Worm (Caenorhabditis elegans): ENCODE results near the gene ntl-3.

Gene ntl-3

ce11 chrIII:11817865-11818264, 28.4 kb downstream of the ntl-3 start:
- no peak for TF ChIP-seq hmg-20 (GFP tag; IDR thresholded peaks at IDR 0.05)
- TF ChIP-seq mcd-1 (GFP tag; IDR thresholded peaks at IDR 0.05), result no peak
- 0 out of 2 replicates have a peak, but pooled peaks have one; percentile 7 for TF ChIP-seq madf-6 (GFP tag; IDR thresholded peaks at IDR 0.05)
- no peak for TF ChIP-seq bed-2 (GFP tag; IDR thresholded peaks at IDR 0.05)
- no peak for TF ChIP-seq B0019.2 (GFP tag; conservative IDR thresholded peaks at IDR 0.05)
- TF ChIP-seq efl-1 (GFP tag; optimal IDR thresholded peaks at IDR 0.05), result no peak
- TF ChIP-seq snpc-1.3 (tag; optimal IDR thresholded peaks at IDR 0.05; ENCODE audit: insufficient read depth), result no peak
- no peak for TF ChIP-seq ets-4 (GFP tag; optimal IDR thresholded peaks at IDR 0.05)
- no peak for TF ChIP-seq F49E8.2 (tag; optimal IDR thresholded peaks at IDR 0.05; ENCODE audit: insufficient read depth)
- no peak for TF ChIP-seq sea-2 (GFP tag; IDR thresholded peaks at IDR 0.05)
- no peak for TF ChIP-seq gei-17 (GFP tag; optimal IDR thresholded peaks at IDR 0.05)
- TF ChIP-seq snpc-4 (GFP tag; optimal IDR thresholded peaks at IDR 0.05), result peak; percentile 26
- peak in 2 of 4 experiments; percentile 80 for TF ChIP-seq snpc-4 (tag; optimal IDR thresholded peaks at IDR 0.05)
- TF ChIP-seq unc-62 (GFP tag; optimal IDR thresholded peaks at IDR 0.05), result no peak
- TF ChIP-seq K11D2.4 (GFP tag; IDR thresholded peaks at IDR 0.05), result no peak
- TF ChIP-seq ztf-25 (GFP tag; IDR thresholded peaks at IDR 0.05), result no peak
- peak; percentile 36; the same call in 1 of the 2 replicates for TF ChIP-seq hmg-1.2 (GFP tag; IDR thresholded peaks at IDR 0.05)
- peak; percentile 49 for TF ChIP-seq snpc-1.1 (tag; optimal IDR thresholded peaks at IDR 0.05; ENCODE audit: insufficient read depth)
- TF ChIP-seq lin-54 (GFP tag; optimal IDR thresholded peaks at IDR 0.05), result no peak
- no peak for TF ChIP-seq lag-1 (GFP tag; IDR thresholded peaks at IDR 0.05)
- no peak for TF ChIP-seq F57C9.4 (tag; optimal IDR thresholded peaks at IDR 0.05)
- TF ChIP-seq tlf-1 (GFP tag; optimal IDR thresholded peaks at IDR 0.05), result no peak
- TF ChIP-seq unc-130 (GFP tag; optimal IDR thresholded peaks at IDR 0.05), result no peak
- no peak for TF ChIP-seq hlh-26 (GFP tag; conservative IDR thresholded peaks at IDR 0.05)

ce11 chrIII:11816523-11817003, 29.7 kb downstream of the ntl-3 start, which contains the start of gene C18D11.1:
Gene C18D11.1, plus strand, starts transcription at chrIII:11816573.
- TF ChIP-seq ZK185.1 (tag; optimal IDR thresholded peaks at IDR 0.05; ENCODE audit: poor library complexity, severe bottlenecking), result no peak
- TF ChIP-seq hmg-1.2 (GFP tag; IDR thresholded peaks at IDR 0.05), result no peak
- no peak for TF ChIP-seq Y79H2A.3 (GFP tag; conservative IDR thresholded peaks at IDR 0.05)
- TF ChIP-seq cebp-2 (GFP tag; IDR thresholded peaks at IDR 0.05), result no peak
- no peak for TF ChIP-seq hsf-1 (GFP tag; IDR thresholded peaks at IDR 0.05)
- no peak for TF ChIP-seq gei-17 (GFP tag; optimal IDR thresholded peaks at IDR 0.05)
- no peak for TF ChIP-seq tbx-9 (tag; optimal IDR thresholded peaks at IDR 0.05; ENCODE audit: borderline replicate concordance)
- no peak for TF ChIP-seq F57C9.4 (tag; optimal IDR thresholded peaks at IDR 0.05)
- no peak for TF ChIP-seq egl-44 (GFP tag; IDR thresholded peaks at IDR 0.05)
- TF ChIP-seq ztf-18 (tag; optimal IDR thresholded peaks at IDR 0.05), result no peak
- no peak for TF ChIP-seq mxl-1 (tag; optimal IDR thresholded peaks at IDR 0.05)
- no peak for TF ChIP-seq chd-7 (tag; optimal IDR thresholded peaks at IDR 0.05)
- TF ChIP-seq K12H6.12 (tag; optimal IDR thresholded peaks at IDR 0.05), result no peak
- TF ChIP-seq him-1 (tag; optimal IDR thresholded peaks at IDR 0.05), result no peak
- TF ChIP-seq sdz-38 (tag; optimal IDR thresholded peaks at IDR 0.05), result no peak
- TF ChIP-seq ceh-40 (GFP tag; IDR thresholded peaks at IDR 0.05), result no peak
- no peak for TF ChIP-seq B0336.3 (GFP tag; IDR thresholded peaks at IDR 0.05)

Data from whole organism, young adult.